Worm (Caenorhabditis elegans): Measurements from ENCODE around the gene meg-4.

DNA sequence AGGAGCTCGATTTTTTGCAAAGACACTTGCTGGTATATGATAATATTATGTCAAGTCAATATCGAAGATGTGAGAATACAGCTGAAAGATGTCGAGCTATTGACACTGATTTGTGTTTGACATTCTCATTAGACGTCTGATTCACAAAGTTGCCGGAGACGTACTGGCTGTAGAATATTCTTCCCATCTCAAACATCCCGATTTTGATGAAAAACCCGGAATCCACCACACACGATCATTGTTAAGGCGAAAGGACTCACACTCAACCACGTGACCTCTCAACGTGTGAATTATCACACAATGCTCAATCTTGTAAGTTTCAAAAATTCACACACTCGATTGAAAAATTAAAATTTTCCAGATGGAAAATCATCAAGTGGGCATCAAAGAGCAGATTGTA lies 53.2 kb downstream of the meg-4 start, which contains the start of gene F07G6.12:
- TF ChIP-seq elt-3 (tag; optimal IDR thresholded peaks at IDR 0.05) (no peak), sptf-1 (tag; optimal IDR thresholded peaks at IDR 0.05) (no peak), lin-13 (tag; optimal IDR thresholded peaks at IDR 0.05) (no peak), nhr-28 (tag; optimal IDR thresholded peaks at IDR 0.05) (no peak), ces-1 (GFP tag; optimal IDR thresholded peaks at IDR 0.05) (no peak), snpc-4 (tag; optimal IDR thresholded peaks at IDR 0.05) (no peak), blmp-1 (tag; optimal IDR thresholded peaks at IDR 0.05) (no peak), nhr-237 (tag; optimal IDR thresholded peaks at IDR 0.05) (no peak), ztf-11 (tag; optimal IDR thresholded peaks at IDR 0.05) (no peak), elt-1 (tag; optimal IDR thresholded peaks at IDR 0.05; ENCODE audit: borderline replicate concordance, insufficient read depth) (no peak), sem-2 (GFP tag; optimal IDR thresholded peaks at IDR 0.05) (no peak), nhr-76 (tag; optimal IDR thresholded peaks at IDR 0.05) (no peak)

Measured in whole organism, mixed stage, embryonic.